Fruit fly (Drosophila melanogaster) Kc167 (cell line): ENCODE measurements around the gene CG4440.

Experiments used
- Myc ChIP-seq: fragments of >200 bp; optimal IDR thresholded peaks from 2 replicates; lab custom pipeline; 2017; ENCODE audit warnings: missing external identifiers
- Sin3A ChIP-seq: fragments of >200 bp; optimal IDR thresholded peaks from 2 replicates; lab custom pipeline; 2018; ENCODE audit warnings: missing external identifiers
- h ChIP-seq: fragments of >200 bp; optimal IDR thresholded peaks from 3 replicates; lab custom pipeline; 2018; ENCODE audit warnings: missing external identifiers
- insv ChIP-seq: fragments of >200 bp; optimal IDR thresholded peaks from 3 replicates; lab custom pipeline; 2018; ENCODE audit warnings: missing external identifiers
- psq ChIP-seq: fragments of >200 bp; optimal IDR thresholded peaks from 2 replicates; lab custom pipeline; 2017; ENCODE audit warnings: missing external identifiers
- ttk ChIP-seq: sonication (Bioruptor generic); optimal IDR thresholded peaks from 2 replicates; lab custom pipeline; 2017; ENCODE audit warnings: missing external identifiers

- TF ChIP-seq Myc (no peak), h (lab: Kevin White, UChicago) (no peak), insv (lab: Kevin White, UChicago) (no peak), psq (lab: Kevin White, UChicago) (no peak), ttk (no peak), Sin3A (lab: Kevin White, UChicago) (no peak)
Measured at dm6 chr2L:16281419-16282076, 48.2 kb upstream of the CG4440 start.
